Worm (Caenorhabditis elegans): Measurements from ENCODE around the gene Y43F8B.2.

DNA sequence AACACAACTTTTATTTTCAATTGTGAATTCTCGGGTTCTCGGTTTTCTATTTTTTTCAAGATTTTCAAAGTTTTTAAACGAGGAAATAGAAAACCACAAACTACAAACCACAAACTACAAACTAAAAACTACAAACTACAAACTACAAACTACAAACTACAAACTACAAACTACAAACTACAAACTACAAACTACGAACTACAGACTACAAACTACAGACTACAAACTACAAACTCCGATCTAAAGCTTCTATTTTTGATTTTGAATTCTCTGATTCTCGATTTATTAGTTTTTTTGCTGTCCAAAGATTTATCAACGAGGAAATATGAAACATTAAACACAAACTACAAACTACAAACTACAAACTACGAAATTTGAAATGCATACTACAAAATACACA, 17.4 kb upstream of the Y43F8B.2 start:
- TF ChIP-seq mep-1 (tag; optimal IDR thresholded peaks at IDR 0.05) (no peak), ztf-11 (tag; optimal IDR thresholded peaks at IDR 0.05) (no peak), nhr-12 (tag; optimal IDR thresholded peaks at IDR 0.05) (no peak), ceh-83 (GFP tag; optimal IDR thresholded peaks at IDR 0.05) (no peak), lin-13 (tag; optimal IDR thresholded peaks at IDR 0.05) (no peak), hlh-1 (tag; optimal IDR thresholded peaks at IDR 0.05) (no peak), elt-3 (tag; optimal IDR thresholded peaks at IDR 0.05) (no peak)

Measured in whole organism, mixed stage, embryonic.